Worm (Caenorhabditis elegans) whole organism, L4 larva: ENCODE data around the gene Y71H2AM.25.

Source experiments
- R02D3.7 ChIP-seq: fragments of 150-350 bp; sonication (generic microtip); optimal IDR thresholded peaks from 3 replicates; lab custom pipeline; 2014; ENCODE audit warnings: missing biosample characterization, missing genetic modification characterization
- ceh-44 ChIP-seq: fragments of 200-800 bp; sonication (Bioruptor generic); IDR thresholded peaks from 2 replicates; pipeline ENCODE4 v1.3.6; 2022; ENCODE audit warnings: missing genetic modification reagents, missing genetic modification characterization, missing compliant biosample characterization
- daf-12 ChIP-seq: fragments of 150-350 bp; optimal IDR thresholded peaks from 2 replicates; lab custom pipeline; 2014; ENCODE audit warnings: missing biosample characterization, missing genetic modification reagents, missing genetic modification characterization
- lin-15B ChIP-seq: fragments of 150-350 bp; sonication (generic microtip); optimal IDR thresholded peaks from 3 replicates; lab custom pipeline; 2014; ENCODE audit warnings: missing biosample characterization, missing genetic modification characterization
- nhr-11 ChIP-seq: fragments of 150-350 bp; optimal IDR thresholded peaks from 2 replicates; lab custom pipeline; 2014; ENCODE audit warnings: missing biosample characterization, missing genetic modification characterization
- unc-39 ChIP-seq: sonication (generic microtip); optimal IDR thresholded peaks from 2 replicates; lab custom pipeline; 2017; ENCODE audit warnings: missing biosample characterization, missing genetic modification characterization

DNA sequence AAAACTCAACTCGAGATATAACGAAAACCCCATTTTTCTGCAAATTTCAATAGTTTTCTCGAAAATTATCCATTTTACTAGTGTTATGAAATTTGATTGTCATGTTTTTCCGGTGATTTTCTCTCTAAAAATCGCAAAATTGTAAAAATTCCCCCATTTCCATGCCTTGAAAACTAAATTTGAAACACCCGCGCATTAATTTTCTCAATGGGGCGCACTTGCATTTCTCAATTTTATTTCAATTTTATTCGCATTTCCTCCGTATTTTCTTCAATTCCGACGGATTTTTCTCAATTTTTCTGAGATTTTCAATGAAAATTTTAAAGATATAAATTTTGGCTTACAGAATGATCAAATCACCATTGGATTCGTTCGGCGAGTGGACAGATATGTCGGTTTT lies 2.8 kb downstream of the Y71H2AM.25 start, which contains the start of gene Y71H2AM.3:
- no peak for TF ChIP-seq lin-15B (tag; lab: Kevin White, UChicago)
- no peak for TF ChIP-seq R02D3.7 (tag; lab: Kevin White, UChicago)
- no peak for TF ChIP-seq ceh-44
- TF ChIP-seq unc-39: no peak
- TF ChIP-seq nhr-11: no peak
- no peak for TF ChIP-seq daf-12 (tag; lab: Kevin White, UChicago)
